Worm (Caenorhabditis elegans) whole organism, L1 larva: Measurements from ENCODE around the gene svh-11.
A peak's percentile ranks its signal among the peaks of the same experiment; 100 is the strongest.

ENCODE experiments used
- C04F5.9 ChIP-seq: sonication (generic microtip); optimal IDR thresholded peaks from 2 replicates; lab custom pipeline; 2016; ENCODE audit warnings: missing genetic modification characterization, missing compliant biosample characterization
- C16A3.4 ChIP-seq: fragments of 150-350 bp; optimal IDR thresholded peaks from 2 replicates; lab custom pipeline; 2014; ENCODE audit warnings: missing biosample characterization, missing genetic modification characterization
- C34B4.2 ChIP-seq: sonication (generic microtip); optimal IDR thresholded peaks from 2 replicates; lab custom pipeline; 2017; ENCODE audit warnings: mild to moderate bottlenecking, missing genetic modification characterization, missing compliant biosample characterization
- Y116A8C.19 ChIP-seq: sonication (generic microtip); optimal IDR thresholded peaks from 2 replicates; lab custom pipeline; 2016; ENCODE audit warnings: missing compliant biosample characterization, missing genetic modification characterization, borderline replicate concordance
- aha-1 ChIP-seq: fragments of 150-350 bp; optimal IDR thresholded peaks from 2 replicates; lab custom pipeline; 2014; ENCODE audit warnings: missing biosample characterization, missing genetic modification characterization
- aly-2 ChIP-seq: fragments of 150-350 bp; optimal IDR thresholded peaks from 2 replicates; lab custom pipeline; 2014; ENCODE audit warnings: missing biosample characterization, missing genetic modification characterization
- ama-1 ChIP-seq: fragments of 150-350 bp; optimal IDR thresholded peaks from 2 replicates; lab custom pipeline; 2014
- blmp-1 ChIP-seq: fragments of 150-350 bp; optimal IDR thresholded peaks from 2 replicates; lab custom pipeline; 2014; ENCODE audit warnings: missing biosample characterization, missing genetic modification characterization
- ceh-63 ChIP-seq: fragments of 200-800 bp; sonication (Bioruptor generic); optimal IDR thresholded peaks from 2 replicates; lab custom pipeline; 2018; ENCODE audit warnings: mild to moderate bottlenecking, missing genetic modification characterization, missing compliant biosample characterization
- ceh-8 ChIP-seq: fragments of 200-800 bp; sonication (Bioruptor generic); optimal IDR thresholded peaks from 2 replicates; lab custom pipeline; 2018; ENCODE audit warnings: mild to moderate bottlenecking, missing genetic modification characterization, moderate library complexity, missing compliant biosample characterization
- ceh-82 ChIP-seq, 3 experiments: fragments of 150-350 bp in 1 of 3; sonication (generic microtip) in 2 of 3; optimal IDR thresholded peaks; 2 replicates each; lab custom pipeline; 2014 to 2017; ENCODE audit warnings: missing biosample characterization in 3 of 3, missing genetic modification characterization in 3 of 3
- ceh-88 ChIP-seq: fragments of 200-800 bp; sonication (Bioruptor generic); IDR thresholded peaks from 2 replicates; pipeline ENCODE4 v1.3.6; 2022; ENCODE audit warnings: missing genetic modification characterization, missing compliant biosample characterization
- ceh-90 ChIP-seq: sonication (generic microtip); optimal IDR thresholded peaks from 2 replicates; lab custom pipeline; 2016; ENCODE audit warnings: missing genetic modification characterization, missing compliant biosample characterization
- dpl-1 ChIP-seq, 3 experiments: fragments of 150-350 bp in 2 of 3; sonication (generic microtip) in 1 of 3; optimal IDR thresholded peaks; 2 replicates each; lab custom pipeline; 2014 to 2017; ENCODE audit warnings: missing biosample characterization in 3 of 3, missing genetic modification characterization in 3 of 3, missing genetic modification reagents in 3 of 3
- efl-1 ChIP-seq, 4 experiments: fragments of 150-350 bp; optimal IDR thresholded peaks in 3 of 4; peaks in 1 of 4; 1 replicate in 1 of 4; 2 replicates in 3 of 4; lab custom pipeline; 2014; ENCODE audit warnings: missing biosample characterization in 2 of 4, missing genetic modification characterization in 2 of 4, missing genetic modification reagents in 2 of 4
- elt-2 ChIP-seq: sonication (generic microtip); optimal IDR thresholded peaks from 2 replicates; lab custom pipeline; 2016; ENCODE audit warnings: missing genetic modification characterization, mild to moderate bottlenecking, inconsistent platforms, missing compliant biosample characterization, missing genetic modification reagents
- elt-3 ChIP-seq, 6 experiments: fragments of 150-350 bp in 1 of 6; sonication (generic microtip); optimal IDR thresholded peaks; 2 replicates each; lab custom pipeline; 2017 to 2018; ENCODE audit warnings: missing biosample characterization in 6 of 6, missing genetic modification characterization in 6 of 6, inconsistent platforms in 1 of 6
- ets-5 ChIP-seq: fragments of 200-800 bp; sonication (Bioruptor generic); IDR thresholded peaks from 2 replicates; pipeline ENCODE4 v1.3.6; 2022; ENCODE audit warnings: missing genetic modification characterization, missing compliant biosample characterization
- fkh-8 ChIP-seq: sonication (generic microtip); optimal IDR thresholded peaks from 2 replicates; lab custom pipeline; 2016; ENCODE audit warnings: mild to moderate bottlenecking, missing genetic modification characterization, missing compliant biosample characterization
- isw-1 ChIP-seq: fragments of 200-800 bp; sonication (Bioruptor generic); IDR thresholded peaks from 2 replicates; pipeline ENCODE4 v1.3.6; 2022; ENCODE audit warnings: missing genetic modification characterization, missing compliant biosample characterization
- jun-1 ChIP-seq: fragments of 150-350 bp; optimal IDR thresholded peaks from 2 replicates; lab custom pipeline; 2014; ENCODE audit warnings: missing biosample characterization, missing genetic modification reagents, missing genetic modification characterization
- lin-14 ChIP-seq: fragments of 200-800 bp; sonication (Bioruptor generic); optimal IDR thresholded peaks from 2 replicates; lab custom pipeline; 2018; ENCODE audit warnings: mild to moderate bottlenecking, missing genetic modification characterization, moderate library complexity, missing compliant biosample characterization
- lin-15B ChIP-seq: fragments of 150-350 bp; sonication (generic microtip); optimal IDR thresholded peaks from 3 replicates; lab custom pipeline; 2014; ENCODE audit warnings: missing biosample characterization, missing genetic modification characterization
- lin-35 ChIP-seq, 2 experiments: fragments of 150-350 bp; optimal IDR thresholded peaks; 2 replicates each; lab custom pipeline; 2014; ENCODE audit warnings: missing biosample characterization in 2 of 2, missing genetic modification characterization in 2 of 2, missing genetic modification reagents in 2 of 2
- lin-39 ChIP-seq: fragments of 150-350 bp; optimal IDR thresholded peaks from 2 replicates; lab custom pipeline; 2014; ENCODE audit warnings: missing biosample characterization, missing genetic modification reagents, missing genetic modification characterization
- lir-3 ChIP-seq: sonication (generic microtip); optimal IDR thresholded peaks from 2 replicates; lab custom pipeline; 2016; ENCODE audit warnings: mild to moderate bottlenecking, missing genetic modification characterization, moderate library complexity, missing compliant biosample characterization; ENCODE audit not compliant: poor library complexity
- lsy-2 ChIP-seq, 2 experiments: fragments of 150-350 bp; optimal IDR thresholded peaks; 2 replicates each; lab custom pipeline; 2014; ENCODE audit warnings: missing biosample characterization in 2 of 2, missing genetic modification characterization in 2 of 2
- mdl-1 ChIP-seq, 2 experiments: fragments of 150-350 bp; optimal IDR thresholded peaks; 2 replicates each; lab custom pipeline; 2014 to 2017; ENCODE audit warnings: missing biosample characterization in 2 of 2, missing genetic modification characterization in 2 of 2, inconsistent platforms in 1 of 2
- mef-2 ChIP-seq: fragments of 150-350 bp; optimal IDR thresholded peaks from 2 replicates; lab custom pipeline; 2014; ENCODE audit warnings: missing biosample characterization, missing genetic modification characterization
- mep-1 ChIP-seq: fragments of 150-350 bp; optimal IDR thresholded peaks from 2 replicates; lab custom pipeline; 2014; ENCODE audit warnings: missing biosample characterization, missing genetic modification characterization
- nhr-11 ChIP-seq: fragments of 150-350 bp; optimal IDR thresholded peaks from 2 replicates; lab custom pipeline; 2014; ENCODE audit warnings: missing biosample characterization, missing genetic modification characterization
- nhr-20 ChIP-seq: sonication (generic microtip); optimal IDR thresholded peaks from 2 replicates; lab custom pipeline; 2016; ENCODE audit warnings: mild to moderate bottlenecking, missing genetic modification characterization, missing compliant biosample characterization
- nhr-28 ChIP-seq: fragments of 150-350 bp; optimal IDR thresholded peaks from 2 replicates; lab custom pipeline; 2014; ENCODE audit warnings: missing biosample characterization, missing genetic modification characterization
- nhr-47 ChIP-seq: sonication (generic microtip); optimal IDR thresholded peaks from 2 replicates; lab custom pipeline; 2016; ENCODE audit warnings: mild to moderate bottlenecking, missing genetic modification characterization, moderate library complexity, missing compliant biosample characterization
- nhr-71 ChIP-seq: sonication (generic microtip); optimal IDR thresholded peaks from 2 replicates; lab custom pipeline; 2016; ENCODE audit warnings: mild to moderate bottlenecking, missing genetic modification characterization, moderate library complexity, missing compliant biosample characterization
- nhr-76 ChIP-seq: sonication (generic microtip); optimal IDR thresholded peaks from 2 replicates; lab custom pipeline; 2017; ENCODE audit warnings: missing biosample characterization, missing genetic modification characterization
- nhr-77 ChIP-seq: fragments of 150-350 bp; optimal IDR thresholded peaks from 2 replicates; lab custom pipeline; 2014; ENCODE audit warnings: missing biosample characterization, missing genetic modification characterization
- nhr-84 ChIP-seq: sonication (generic microtip); optimal IDR thresholded peaks from 2 replicates; lab custom pipeline; 2017; ENCODE audit warnings: missing biosample characterization, missing genetic modification characterization
- nhr-85 ChIP-seq: sonication (generic microtip); peaks from one replicate; lab custom pipeline; 2016; ENCODE audit warnings: missing genetic modification characterization, inconsistent platforms, missing compliant biosample characterization
- pqm-1 ChIP-seq: sonication (generic microtip); optimal IDR thresholded peaks from 3 replicates; lab custom pipeline; 2017; ENCODE audit warnings: missing biosample characterization, missing genetic modification characterization
- snu-23 ChIP-seq: sonication (generic microtip); optimal IDR thresholded peaks from 2 replicates; lab custom pipeline; 2016; ENCODE audit warnings: missing genetic modification characterization, missing compliant biosample characterization
- swsn-7 ChIP-seq: sonication (generic microtip); optimal IDR thresholded peaks from 2 replicates; lab custom pipeline; 2016; ENCODE audit warnings: missing genetic modification characterization, missing compliant biosample characterization
- tbx-2 ChIP-seq: sonication (generic microtip); optimal IDR thresholded peaks from 2 replicates; lab custom pipeline; 2016; ENCODE audit warnings: missing genetic modification characterization, missing compliant biosample characterization
- unc-130 ChIP-seq: fragments of 150-350 bp; optimal IDR thresholded peaks from 2 replicates; lab custom pipeline; 2017; ENCODE audit warnings: missing biosample characterization, missing genetic modification characterization, inconsistent platforms
- unc-30 ChIP-seq: sonication (generic microtip); optimal IDR thresholded peaks from 2 replicates; lab custom pipeline; 2017; ENCODE audit warnings: missing biosample characterization, missing genetic modification characterization
- unc-98 ChIP-seq: fragments of 200-800 bp; sonication (Bioruptor generic); IDR thresholded peaks from 2 replicates; pipeline ENCODE4 v1.3.6; 2022; ENCODE audit warnings: missing genetic modification characterization, missing compliant biosample characterization
- vab-15 ChIP-seq: sonication (generic microtip); optimal IDR thresholded peaks from 2 replicates; lab custom pipeline; 2017; ENCODE audit warnings: missing genotype, mild to moderate bottlenecking, missing genetic modification characterization, missing compliant biosample characterization
- ztf-11 ChIP-seq, 2 experiments: sonication (generic microtip); optimal IDR thresholded peaks; 2 replicates each; lab custom pipeline; 2016 to 2017; ENCODE audit warnings: missing genetic modification characterization in 2 of 2, missing biosample characterization in 1 of 2, missing compliant biosample characterization in 1 of 2

Gene svh-11

ce11 chrV:2233177-2233576 is 26.3 kb downstream of the svh-11 start, which contains the start of gene nhr-96:
Gene nhr-96 (plus strand): TSS chrV:2233477.
- TF ChIP-seq efl-1 (optimal IDR thresholded peaks at IDR 0.05; lab: Kevin White, UChicago) (no peak), efl-1 (GFP tag; optimal IDR thresholded peaks at IDR 0.05 in 1 of 2; lab: Kevin White, UChicago) (peak in 1 of 2 experiments; percentile 70), mep-1 (tag; lab: Kevin White, UChicago) (no peak)

ce11 chrV:2235848-2236247 is 28.9 kb downstream of the svh-11 start, which contains the start of gene cyp-33C4:
Gene cyp-33C4 (plus strand): TSS chrV:2236140.
- no peak for TF ChIP-seq nhr-77
- TF ChIP-seq jun-1: no peak
- TF ChIP-seq mdl-1 (tag; optimal IDR thresholded peaks at IDR 0.05; lab: Kevin White, UChicago): no peak
- TF ChIP-seq unc-98: no peak
- no peak for TF ChIP-seq lin-39
- no peak for TF ChIP-seq nhr-28
- peak; percentile 34 for TF ChIP-seq swsn-7 (tag; lab: Kevin White, UChicago)
- TF ChIP-seq nhr-47 (tag; lab: Kevin White, UChicago): peak; percentile 33
- no peak for TF ChIP-seq ztf-11 (tag; optimal IDR thresholded peaks at IDR 0.05; lab: Kevin White, UChicago)
- TF ChIP-seq dpl-1 (GFP tag; optimal IDR thresholded peaks at IDR 0.05; lab: Kevin White, UChicago): peak in 1 of 3 experiments; percentile 26
- TF ChIP-seq ceh-8 (GFP tag; lab: Kevin White, UChicago): no peak
- no peak for TF ChIP-seq elt-3 (tag; optimal IDR thresholded peaks at IDR 0.05; lab: Kevin White, UChicago)
- TF ChIP-seq C04F5.9 (tag; lab: Kevin White, UChicago): no peak
- peak; percentile 13 for TF ChIP-seq mep-1 (tag; lab: Kevin White, UChicago)
- no peak for TF ChIP-seq unc-30 (tag; lab: Kevin White, UChicago)
- peak in 1 of 2 experiments; percentile 42 for TF ChIP-seq lsy-2 (tag; optimal IDR thresholded peaks at IDR 0.05; lab: Kevin White, UChicago)
- no peak for TF ChIP-seq lin-14
- TF ChIP-seq blmp-1 (tag; lab: Kevin White, UChicago): peak; percentile 80
- TF ChIP-seq ceh-82 (tag; optimal IDR thresholded peaks at IDR 0.05; lab: Kevin White, UChicago): peak in 1 of 3 experiments; percentile 20
- no peak for TF ChIP-seq ceh-63 (GFP tag; lab: Kevin White, UChicago)
- TF ChIP-seq nhr-85: no peak
- TF ChIP-seq pqm-1 (tag; lab: Kevin White, UChicago): no peak
- TF ChIP-seq ceh-90: no peak
- TF ChIP-seq Y116A8C.19 (tag; lab: Kevin White, UChicago): no peak
- TF ChIP-seq aha-1 (tag; lab: Kevin White, UChicago): no peak
- TF ChIP-seq mef-2 (tag; lab: Kevin White, UChicago): no peak
- TF ChIP-seq C16A3.4 (tag; lab: Kevin White, UChicago): no peak
- peak; percentile 58 for TF ChIP-seq nhr-71
- no peak for TF ChIP-seq ama-1
- no peak for TF ChIP-seq lin-15B (tag; lab: Kevin White, UChicago)
- peak; percentile 60 for TF ChIP-seq snu-23 (GFP tag; lab: Kevin White, UChicago)
- peak; percentile 18 for TF ChIP-seq elt-2 (tag; lab: Kevin White, UChicago)
- peak; percentile 26 to 48 for TF ChIP-seq efl-1 (optimal IDR thresholded peaks at IDR 0.05; lab: Kevin White, UChicago)
- TF ChIP-seq efl-1 (GFP tag; optimal IDR thresholded peaks at IDR 0.05 in 1 of 2; lab: Kevin White, UChicago): peak; percentile 13 to 82
- no peak for TF ChIP-seq nhr-84 (tag; lab: Kevin White, UChicago)
- peak in 1 of 2 experiments; percentile 35 for TF ChIP-seq lin-35 (GFP tag; optimal IDR thresholded peaks at IDR 0.05; lab: Kevin White, UChicago)
- no peak for TF ChIP-seq C34B4.2 (tag; lab: Kevin White, UChicago)
- TF ChIP-seq fkh-8: peak; percentile 55
- TF ChIP-seq aly-2 (tag; lab: Kevin White, UChicago): no peak
- TF ChIP-seq unc-130 (tag; lab: Kevin White, UChicago): no peak
- no peak for TF ChIP-seq vab-15 (tag; lab: Kevin White, UChicago)
- TF ChIP-seq nhr-11: no peak
- TF ChIP-seq isw-1 (GFP tag; lab: Robert Waterston, UW): no peak
- no peak for TF ChIP-seq nhr-76
- TF ChIP-seq tbx-2 (tag; lab: Kevin White, UChicago): no peak
- peak; percentile 86 for TF ChIP-seq nhr-20 (tag; lab: Kevin White, UChicago)
- no peak for TF ChIP-seq ceh-88
- TF ChIP-seq lir-3 (tag; lab: Kevin White, UChicago): no peak
- TF ChIP-seq ets-5: no peak
